Worm (Caenorhabditis elegans) whole organism, midembryonic: ENCODE results near the gene T19H5.7.

ENCODE experiments used
- T22C8.4 ChIP-seq: fragments of 200-800 bp; sonication (Bioruptor generic); IDR thresholded peaks from 2 replicates; pipeline ENCODE4 v1.3.6; 2022; ENCODE audit warnings: missing genetic modification characterization, missing compliant biosample characterization
- med-1 ChIP-seq: sonication (generic microtip); optimal IDR thresholded peaks from 2 replicates; lab custom pipeline; 2017; ENCODE audit warnings: missing genetic modification characterization, mild to moderate bottlenecking, missing compliant biosample characterization, antibody characterized with exemption, missing genetic modification reagents; ENCODE audit not compliant: insufficient read depth
- tab-1 ChIP-seq: fragments of 200-800 bp; sonication (Bioruptor generic); IDR thresholded peaks from 2 replicates; pipeline ENCODE4 v1.3.6; 2022; ENCODE audit warnings: missing genetic modification characterization, missing compliant biosample characterization
- ztf-23 ChIP-seq: fragments of 200-800 bp; sonication (Bioruptor generic); IDR thresholded peaks from 2 replicates; pipeline ENCODE4 v1.3.6; 2022; ENCODE audit warnings: missing genetic modification reagents, missing genetic modification characterization, missing compliant biosample characterization
- ztf-29 ChIP-seq: fragments of 200-800 bp; sonication (Bioruptor generic); IDR thresholded peaks from 2 replicates; pipeline ENCODE4 v1.3.6; 2022; ENCODE audit warnings: missing genetic modification reagents, missing genetic modification characterization, missing compliant biosample characterization

ce11 chrII:9454304-9454703, 25.6 kb downstream of the T19H5.7 start, which contains the start of gene chil-19:
- TF ChIP-seq ztf-23 (GFP tag; lab: Robert Waterston, UW) (no peak), tab-1 (no peak), med-1 (GFP tag; lab: Kevin White, UChicago) (no peak), T22C8.4 (GFP tag; lab: Robert Waterston, UW) (no peak), ztf-29 (GFP tag; lab: Robert Waterston, UW) (no peak)
